Worm (Caenorhabditis elegans) whole organism, L4/young adult: ENCODE measurements around the gene phat-5.

Experiments used
- W03F9.2 ChIP-seq: fragments of 150-350 bp; optimal IDR thresholded peaks from 2 replicates; lab custom pipeline; 2014; ENCODE audit warnings: missing biosample characterization, missing genetic modification characterization
- him-1 ChIP-seq: sonication (generic microtip); optimal IDR thresholded peaks from 2 replicates; lab custom pipeline; 2016; ENCODE audit warnings: missing genotype, missing genetic modification reagents, missing genetic modification characterization, missing compliant biosample characterization

- no peak for TF ChIP-seq W03F9.2 (tag; lab: Kevin White, UChicago)
- no peak for TF ChIP-seq him-1 (tag; lab: Kevin White, UChicago)
These were observed 41.8 kb downstream of the phat-5 start for ce11 chrV:4080546-4080945.
